Fruit fly (Drosophila melanogaster) whole organism, embryonic: ENCODE measurements around the gene mats.

Experiments
- Abd-B ChIP-seq: fragments of 200-800 bp; sonication (Bioruptor generic); optimal IDR thresholded peaks from 2 replicates; lab custom pipeline; 2018; ENCODE audit warnings: missing biosample characterization, mild to moderate bottlenecking, missing genetic modification characterization, moderate library complexity
- Awh ChIP-seq: fragments of 200-800 bp; sonication (Bioruptor generic); IDR thresholded peaks from 2 replicates; pipeline ENCODE4, ENCODE4 v1.3.6; 2022; ENCODE audit warnings: missing biosample characterization, missing genetic modification characterization
- CG10431 ChIP-seq: fragments of 200-800 bp; sonication (Bioruptor generic); optimal IDR thresholded peaks from 3 replicates; lab custom pipeline; 2018; ENCODE audit warnings: missing biosample characterization, mild to moderate bottlenecking, missing genetic modification characterization
- CG12104 ChIP-seq: fragments of 200-800 bp; sonication (Bioruptor generic); optimal IDR thresholded peaks from 3 replicates; lab custom pipeline; 2016; ENCODE audit warnings: missing biosample characterization, missing genetic modification characterization
- CG15696 ChIP-seq: fragments of 200-800 bp; sonication (Bioruptor generic); optimal IDR thresholded peaks from 2 replicates; lab custom pipeline; 2019; ENCODE audit warnings: missing biosample characterization, mild to moderate bottlenecking, missing genetic modification characterization, moderate library complexity
- CG16815 ChIP-seq: fragments of 200-800 bp; sonication (Bioruptor generic); optimal IDR thresholded peaks from 3 replicates; lab custom pipeline; 2017; ENCODE audit warnings: missing biosample characterization, mild to moderate bottlenecking, missing genetic modification characterization
- CG17186 ChIP-seq: fragments of 200-800 bp; sonication (Bioruptor generic); optimal IDR thresholded peaks from 3 replicates; lab custom pipeline; 2017; ENCODE audit warnings: missing biosample characterization, missing genetic modification reagents, missing genetic modification characterization
- CG17385 ChIP-seq: fragments of 200-800 bp; sonication (Bioruptor generic); optimal IDR thresholded peaks from 3 replicates; lab custom pipeline; 2018; ENCODE audit warnings: missing biosample characterization, mild to moderate bottlenecking, missing genetic modification characterization
- CG18476 ChIP-seq: fragments of 200-800 bp; sonication (Bioruptor generic); optimal IDR thresholded peaks from 2 replicates; lab custom pipeline; 2016; ENCODE audit warnings: missing biosample characterization, mild to moderate bottlenecking, missing genetic modification characterization
- CG30020 ChIP-seq: fragments of 200-800 bp; optimal IDR thresholded peaks from 2 replicates; lab custom pipeline; 2019; ENCODE audit warnings: missing biosample characterization, mild to moderate bottlenecking, missing genetic modification characterization, moderate library complexity
- CG6654 ChIP-seq: fragments of 200-800 bp; sonication (Bioruptor generic); optimal IDR thresholded peaks from 2 replicates; lab custom pipeline; 2017; ENCODE audit warnings: missing biosample characterization, mild to moderate bottlenecking, missing genetic modification characterization
- CG6689 ChIP-seq: fragments of 200-800 bp; sonication (Bioruptor generic); IDR thresholded peaks from 2 replicates; pipeline ENCODE4 v1.3.6; 2022; ENCODE audit warnings: missing biosample characterization, missing genetic modification characterization
- CG6854 ChIP-seq: fragments of 200-800 bp; sonication (Bioruptor generic); optimal IDR thresholded peaks from 3 replicates; lab custom pipeline; 2017; ENCODE audit warnings: missing biosample characterization, mild to moderate bottlenecking, missing genetic modification characterization
- CG7357 ChIP-seq: fragments of 200-800 bp; sonication (Bioruptor generic); IDR thresholded peaks from 3 replicates; pipeline ENCODE4 v1.3.6; 2022; ENCODE audit warnings: missing biosample characterization, missing genetic modification characterization
- CG9932 ChIP-seq: fragments of 200-800 bp; sonication (Bioruptor generic); IDR thresholded peaks from 2 replicates; pipeline ENCODE4 v1.3.6; 2022; ENCODE audit warnings: missing biosample characterization, missing genetic modification characterization
- D ChIP-seq, 2 experiments: fragments of 200-800 bp in 1 of 2; fragments of >200 bp in 1 of 2; sonication (Bioruptor generic) in 1 of 2; optimal IDR thresholded peaks; 2 replicates in 1 of 2; 3 replicates in 1 of 2; lab custom pipeline; 2017; ENCODE audit warnings: mild to moderate bottlenecking in 1 of 2, missing biosample characterization in 1 of 2, missing genetic modification characterization in 1 of 2, missing genetic modification reagents in 1 of 2
- Fer3 ChIP-seq: fragments of 200-800 bp; sonication (Bioruptor generic); optimal IDR thresholded peaks from 2 replicates; lab custom pipeline; 2018; ENCODE audit warnings: missing biosample characterization, mild to moderate bottlenecking, missing genetic modification characterization, moderate library complexity
- MESR4 ChIP-seq: fragments of 200-800 bp; sonication (Bioruptor generic); optimal IDR thresholded peaks from 2 replicates; lab custom pipeline; 2018; ENCODE audit warnings: missing biosample characterization, mild to moderate bottlenecking, missing genetic modification characterization, moderate library complexity
- Max ChIP-seq: fragments of 200-800 bp; sonication (Bioruptor generic); optimal IDR thresholded peaks from 2 replicates; lab custom pipeline; 2016; ENCODE audit warnings: missing biosample characterization, mild to moderate bottlenecking, missing genetic modification characterization
- NFAT ChIP-seq: fragments of 200-800 bp; sonication (Bioruptor generic); IDR thresholded peaks from 2 replicates; pipeline ENCODE4 v1.3.6; 2022; ENCODE audit warnings: missing biosample characterization, missing genetic modification characterization
- Neu2 ChIP-seq: fragments of 200-800 bp; sonication (Bioruptor generic); optimal IDR thresholded peaks from 3 replicates; lab custom pipeline; 2016; ENCODE audit warnings: missing biosample characterization, missing genetic modification characterization, borderline replicate concordance
- Rfx ChIP-seq: fragments of 200-800 bp; sonication (Bioruptor generic); IDR thresholded peaks from 2 replicates; pipeline ENCODE4 v1.3.6; 2022; ENCODE audit warnings: missing biosample characterization, missing genetic modification characterization
- Rx ChIP-seq: fragments of 200-800 bp; sonication (Bioruptor generic); IDR thresholded peaks from 2 replicates; pipeline ENCODE4 v1.3.6; 2022; ENCODE audit warnings: missing biosample characterization, missing genetic modification characterization
- Sox102F ChIP-seq: fragments of 200-800 bp; sonication (Bioruptor generic); optimal IDR thresholded peaks from 2 replicates; lab custom pipeline; 2018; ENCODE audit warnings: missing biosample characterization, mild to moderate bottlenecking, missing genetic modification characterization, moderate library complexity
- Sry-β ChIP-seq: fragments of 200-800 bp; sonication (Bioruptor generic); optimal IDR thresholded peaks from 2 replicates; lab custom pipeline; 2018; ENCODE audit warnings: missing biosample characterization, mild to moderate bottlenecking, missing genetic modification characterization, moderate library complexity
- Sry-δ ChIP-seq: fragments of 200-800 bp; sonication (Bioruptor generic); optimal IDR thresholded peaks from 2 replicates; lab custom pipeline; 2016; ENCODE audit warnings: missing biosample characterization, missing genetic modification characterization
- Vsx1 ChIP-seq: fragments of 200-800 bp; sonication (Bioruptor generic); optimal IDR thresholded peaks from 2 replicates; lab custom pipeline; 2017; ENCODE audit warnings: missing biosample characterization, mild to moderate bottlenecking, missing genetic modification characterization, missing genetic modification reagents
- br ChIP-seq: fragments of >200 bp; optimal IDR thresholded peaks from 2 replicates; lab custom pipeline; 2017
- bsh ChIP-seq, 2 experiments: fragments of 200-800 bp; sonication (Bioruptor generic); optimal IDR thresholded peaks; 2 replicates each; lab custom pipeline; 2017 to 2018; ENCODE audit warnings: mild to moderate bottlenecking in 2 of 2, missing biosample characterization in 2 of 2, missing genetic modification characterization in 2 of 2, moderate library complexity in 1 of 2
- chn ChIP-seq: fragments of 200-800 bp; sonication (Bioruptor generic); optimal IDR thresholded peaks from 2 replicates; lab custom pipeline; 2016; ENCODE audit warnings: missing biosample characterization, missing genetic modification characterization
- ci ChIP-seq: fragments of 200-800 bp; sonication (Bioruptor generic); IDR thresholded peaks from 3 replicates; pipeline ENCODE4 v1.3.6; 2022; ENCODE audit warnings: missing biosample characterization, missing genetic modification characterization
- corto ChIP-seq: fragments of 200-800 bp; sonication (Bioruptor generic); optimal IDR thresholded peaks from 2 replicates; lab custom pipeline; 2016; ENCODE audit warnings: missing biosample characterization, mild to moderate bottlenecking, missing genetic modification characterization, moderate library complexity
- danr ChIP-seq: fragments of 200-800 bp; sonication (Bioruptor generic); IDR thresholded peaks from 2 replicates; pipeline ENCODE4 v1.3.6; 2022; ENCODE audit warnings: missing biosample characterization, missing genetic modification characterization
- dm ChIP-seq: fragments of 200-800 bp; sonication (Bioruptor generic); optimal IDR thresholded peaks from 3 replicates; lab custom pipeline; 2016; ENCODE audit warnings: missing biosample characterization, missing genetic modification characterization
- dmrt11E ChIP-seq: fragments of 200-800 bp; sonication (Bioruptor generic); optimal IDR thresholded peaks from 3 replicates; lab custom pipeline; 2018; ENCODE audit warnings: missing biosample characterization, mild to moderate bottlenecking, missing genetic modification characterization, moderate library complexity
- gcm ChIP-seq: fragments of 200-800 bp; sonication (Bioruptor generic); optimal IDR thresholded peaks from 2 replicates; lab custom pipeline; 2019; ENCODE audit warnings: missing biosample characterization, mild to moderate bottlenecking, missing genetic modification characterization, moderate library complexity
- gro ChIP-seq: fragments of 200-800 bp; sonication (Bioruptor generic); optimal IDR thresholded peaks from 2 replicates; lab custom pipeline; 2016; ENCODE audit warnings: missing biosample characterization, missing genetic modification characterization
- hkb ChIP-seq, 2 experiments: fragments of 200-800 bp in 1 of 2; fragments of >200 bp in 1 of 2; sonication (Bioruptor generic) in 1 of 2; IDR thresholded peaks in 1 of 2; optimal IDR thresholded peaks in 1 of 2; 2 replicates each; pipeline versions ENCODE4 v1.3.6 to Lab custom; 2017 to 2022; ENCODE audit warnings: missing biosample characterization in 1 of 2, missing genetic modification characterization in 1 of 2
- onecut ChIP-seq: fragments of 200-800 bp; sonication (Bioruptor generic); IDR thresholded peaks from 2 replicates; pipeline ENCODE4 v1.3.6; 2022; ENCODE audit warnings: missing biosample characterization, missing genetic modification characterization
- otp ChIP-seq: fragments of 200-800 bp; sonication (Bioruptor generic); IDR thresholded peaks from 3 replicates; pipeline ENCODE4, ENCODE4 v1.3.6; 2022; ENCODE audit warnings: missing biosample characterization, missing genetic modification characterization
- p53 ChIP-seq: fragments of 200-800 bp; sonication (Bioruptor generic); optimal IDR thresholded peaks from 2 replicates; lab custom pipeline; 2016; ENCODE audit warnings: missing biosample characterization, missing genetic modification characterization
- phol ChIP-seq: fragments of 200-800 bp; sonication (Bioruptor generic); optimal IDR thresholded peaks from 3 replicates; lab custom pipeline; 2018; ENCODE audit warnings: missing biosample characterization, mild to moderate bottlenecking, missing genetic modification characterization, moderate library complexity
- prd ChIP-seq, 3 experiments: fragments of >200 bp in 2 of 3; fragments of 200-800 bp in 1 of 3; sonication (Bioruptor generic) in 1 of 3; optimal IDR thresholded peaks in 2 of 3; IDR thresholded peaks in 1 of 3; 2 replicates in 2 of 3; 3 replicates in 1 of 3; pipeline versions ENCODE4 v1.3.6 to Lab custom; 2017 to 2022; ENCODE audit warnings: missing biosample characterization in 1 of 3, missing genetic modification characterization in 1 of 3
- row ChIP-seq: fragments of 200-800 bp; sonication (Bioruptor generic); IDR thresholded peaks from 3 replicates; pipeline ENCODE4 v1.3.6; 2022; ENCODE audit warnings: missing biosample characterization, missing genetic modification characterization
- sc ChIP-seq, 3 experiments: fragments of >200 bp in 2 of 3; fragments of 200-800 bp in 1 of 3; sonication (Bioruptor generic) in 1 of 3; optimal IDR thresholded peaks; 2 replicates in 2 of 3; 3 replicates in 1 of 3; lab custom pipeline; 2017; ENCODE audit warnings: mild to moderate bottlenecking in 1 of 3, missing biosample characterization in 1 of 3, missing genetic modification characterization in 1 of 3, missing genetic modification reagents in 1 of 3
- sna ChIP-seq: fragments of 200-800 bp; sonication (Bioruptor generic); IDR thresholded peaks from 2 replicates; pipeline ENCODE4 v1.3.6; 2022; ENCODE audit warnings: missing biosample characterization, missing genetic modification characterization; ENCODE audit not compliant: partially characterized antibody
- trem ChIP-seq: fragments of 200-800 bp; optimal IDR thresholded peaks from 3 replicates; lab custom pipeline; 2019; ENCODE audit warnings: missing biosample characterization, mild to moderate bottlenecking, missing genetic modification characterization, moderate library complexity
- zen ChIP-seq: fragments of 200-800 bp; sonication (Bioruptor generic); optimal IDR thresholded peaks from 3 replicates; lab custom pipeline; 2018; ENCODE audit warnings: missing biosample characterization, mild to moderate bottlenecking, missing genetic modification characterization, moderate library complexity

mats gene

dm6 chr3R:22397068-22397700 is 23.8 kb upstream of the mats start (continued):
- TF ChIP-seq CG18476 (GFP tag; lab: Kevin White, UChicago) (no peak), CG10431 (GFP tag; lab: Kevin White, UChicago) (peak; percentile 53), chn (GFP tag; lab: Kevin White, UChicago) (no peak), Vsx1 (GFP tag; lab: Kevin White, UChicago) (no peak), CG17385 (GFP tag; lab: Kevin White, UChicago) (no peak), prd (optimal IDR thresholded peaks at IDR 0.05; lab: Kevin White, UChicago) (no peak), prd (GFP tag; IDR thresholded peaks at IDR 0.05; lab: Robert Waterston, UW) (no peak), CG6654 (GFP tag; lab: Kevin White, UChicago) (no peak), CG6854 (GFP tag; lab: Kevin White, UChicago) (no peak), row (GFP tag; lab: Robert Waterston, UW) (no peak), CG16815 (no peak), Sry-β (GFP tag; lab: Kevin White, UChicago) (no peak), CG17186 (GFP tag; lab: Kevin White, UChicago) (no peak), Neu2 (GFP tag; lab: Kevin White, UChicago) (no peak), gro (GFP tag; lab: Kevin White, UChicago) (no peak), otp (GFP tag; lab: Robert Waterston, UW) (no peak), MESR4 (GFP tag; lab: Kevin White, UChicago) (no peak), D (optimal IDR thresholded peaks at IDR 0.05; lab: Kevin White, UChicago) (no peak), D (GFP tag; optimal IDR thresholded peaks at IDR 0.05; lab: Kevin White, UChicago) (no peak), Sry-δ (no peak), corto (GFP tag; lab: Kevin White, UChicago) (no peak), dm (GFP tag; lab: Kevin White, UChicago) (no peak), bsh (GFP tag; optimal IDR thresholded peaks at IDR 0.05; lab: Kevin White, UChicago) (no peak), NFAT (GFP tag; lab: Robert Waterston, UW) (no peak), p53 (no peak), Abd-B (no peak), gcm (GFP tag; lab: Kevin White, UChicago) (no peak), CG30020 (tag; lab: Kevin White, UChicago) (no peak), br (no peak), CG6689 (GFP tag; lab: Robert Waterston, UW) (no peak), ci (GFP tag; lab: Robert Waterston, UW) (no peak), Max (GFP tag; lab: Kevin White, UChicago) (no peak), Rfx (no peak), Fer3 (tag; lab: Kevin White, UChicago) (no peak), trem (tag; lab: Kevin White, UChicago) (no peak), hkb (optimal IDR thresholded peaks at IDR 0.05; lab: Kevin White, UChicago) (peak; percentile 55), hkb (GFP tag; IDR thresholded peaks at IDR 0.05; lab: Robert Waterston, UW) (no peak), sna (GFP tag; lab: Robert Waterston, UW) (peak; percentile 62; the same call in 1 of the 2 replicates), CG9932 (GFP tag; lab: Robert Waterston, UW) (no peak), onecut (no peak), CG15696 (tag; lab: Kevin White, UChicago) (no peak), danr (GFP tag; lab: Robert Waterston, UW) (no peak), dmrt11E (no peak), phol (tag; lab: Kevin White, UChicago) (no peak), Rx (GFP tag; lab: Robert Waterston, UW) (no peak), CG12104 (GFP tag; lab: Kevin White, UChicago) (no peak), zen (tag; lab: Kevin White, UChicago) (no peak), Sox102F (GFP tag; lab: Kevin White, UChicago) (no peak), sc (optimal IDR thresholded peaks at IDR 0.05; lab: Kevin White, UChicago) (no peak), sc (GFP tag; optimal IDR thresholded peaks at IDR 0.05; lab: Kevin White, UChicago) (no peak), CG7357 (no peak), Awh (GFP tag; lab: Robert Waterston, UW) (no peak)
